In genomic region chrIII:1342488-1342887, ce11 we compare ENCODE assay signal across 4 worm cellular contexts.
TF ChIP-seq lines count a peak whose summit lies in the region.

Gene fbxa-26 (minus strand): TSS chrIII:1342522.

TF ChIP-seq in whole organism, L2 larva, 48 proteins besides CTCF, POLR2A, EP300 and RAD21:
- no peak for TF ChIP-seq zag-1 (tag; optimal IDR thresholded peaks at IDR 0.05; lab: Kevin White, UChicago)
- TF ChIP-seq fos-1 (tag; optimal IDR thresholded peaks at IDR 0.05; lab: Kevin White, UChicago) = peak; percentile 48

TF ChIP-seq in whole organism, L3 larva, 47 proteins besides CTCF, POLR2A, EP300 and RAD21:
- TF ChIP-seq elt-2 (tag; optimal IDR thresholded peaks at IDR 0.05; lab: Kevin White, UChicago) = peak; percentile 67
- TF ChIP-seq nhr-23 (tag; optimal IDR thresholded peaks at IDR 0.05; lab: Kevin White, UChicago) = no peak
- no peak for TF ChIP-seq hmg-11 (tag; optimal IDR thresholded peaks at IDR 0.05; lab: Kevin White, UChicago)
- no peak for TF ChIP-seq sea-2 (GFP tag; optimal IDR thresholded peaks at IDR 0.05; lab: Kevin White, UChicago)
- no peak for TF ChIP-seq fos-1 (tag; optimal IDR thresholded peaks at IDR 0.05; lab: Kevin White, UChicago)
- TF ChIP-seq elt-3 (tag; optimal IDR thresholded peaks at IDR 0.05; lab: Kevin White, UChicago) = no peak
- peak; percentile 20 for TF ChIP-seq pha-4 (tag; optimal IDR thresholded peaks at IDR 0.05; lab: Kevin White, UChicago)

TF ChIP-seq in whole organism, L4 larva, 104 proteins besides CTCF, POLR2A, EP300 and RAD21:
- peak; percentile 44 for TF ChIP-seq dve-1 (tag; optimal IDR thresholded peaks at IDR 0.05; lab: Kevin White, UChicago; ENCODE audit: insufficient read depth)
- TF ChIP-seq pha-4 (GFP tag; IDR thresholded peaks at IDR 0.05; lab: Robert Waterston, UW) = no peak
- TF ChIP-seq pha-4 (tag; optimal IDR thresholded peaks at IDR 0.05; lab: Kevin White, UChicago) = no peak
- peak; percentile 23 for TF ChIP-seq nhr-77 (tag; optimal IDR thresholded peaks at IDR 0.05; lab: Kevin White, UChicago)
- peak; percentile 35 for TF ChIP-seq nhr-28 (tag; optimal IDR thresholded peaks at IDR 0.05; lab: Kevin White, UChicago)
- no peak for TF ChIP-seq nhr-11 (tag; optimal IDR thresholded peaks at IDR 0.05; lab: Kevin White, UChicago)
- TF ChIP-seq set-16 (GFP tag; IDR thresholded peaks at IDR 0.05; lab: Robert Waterston, UW) = no peak
- TF ChIP-seq nhr-42 (GFP tag; IDR thresholded peaks at IDR 0.05; lab: Robert Waterston, UW) = no peak
- peak; percentile 55 for TF ChIP-seq pqm-1 (tag; optimal IDR thresholded peaks at IDR 0.05; lab: Kevin White, UChicago)
- no peak for TF ChIP-seq daf-16 (GFP tag; optimal IDR thresholded peaks at IDR 0.05; lab: Kevin White, UChicago)
- TF ChIP-seq daf-16 (tag; optimal IDR thresholded peaks at IDR 0.05; lab: Kevin White, UChicago) = peak; percentile 94
- TF ChIP-seq egl-43 (GFP tag; IDR thresholded peaks at IDR 0.05; lab: Robert Waterston, UW) = no peak

TF ChIP-seq in whole organism, young adult, 124 proteins besides CTCF, POLR2A, EP300 and RAD21:
- peak; percentile 55 for TF ChIP-seq nhr-80 (tag; optimal IDR thresholded peaks at IDR 0.05; lab: Kevin White, UChicago)
- TF ChIP-seq cebp-1 (GFP tag; IDR thresholded peaks at IDR 0.05; lab: Robert Waterston, UW) = peak; percentile 55; the same call in 1 of the 2 replicates
- TF ChIP-seq cebp-1 (tag; optimal IDR thresholded peaks at IDR 0.05; lab: Kevin White, UChicago) = peak; percentile 70
- TF ChIP-seq C06A6.2 (GFP tag; conservative IDR thresholded peaks at IDR 0.05; lab: Robert Waterston, UW) = no peak
- no peak for TF ChIP-seq lin-26 (GFP tag; IDR thresholded peaks at IDR 0.05; lab: Robert Waterston, UW)
- no peak for TF ChIP-seq gei-17 (GFP tag; optimal IDR thresholded peaks at IDR 0.05; lab: Kevin White, UChicago)
- TF ChIP-seq snpc-4 (GFP tag; optimal IDR thresholded peaks at IDR 0.05; lab: Kevin White, UChicago) = no peak
- no peak for TF ChIP-seq snpc-4 (tag; optimal IDR thresholded peaks at IDR 0.05; lab: Kevin White, UChicago)
- TF ChIP-seq unc-62 (GFP tag; optimal IDR thresholded peaks at IDR 0.05; lab: Kevin White, UChicago) = peak; percentile 0
- TF ChIP-seq let-526 (GFP tag; IDR thresholded peaks at IDR 0.05; lab: Robert Waterston, UW) = no peak
- TF ChIP-seq F33H1.4 (GFP tag; IDR thresholded peaks at IDR 0.05; lab: Robert Waterston, UW) = no peak
- TF ChIP-seq K12H6.12 (tag; optimal IDR thresholded peaks at IDR 0.05; lab: Kevin White, UChicago) = no peak
- TF ChIP-seq sptf-2 (GFP tag; optimal IDR thresholded peaks at IDR 0.05; lab: Kevin White, UChicago) = no peak
- no peak for TF ChIP-seq lin-35 (GFP tag; optimal IDR thresholded peaks at IDR 0.05; lab: Kevin White, UChicago)
- no peak for TF ChIP-seq F39B2.1 (GFP tag; IDR thresholded peaks at IDR 0.05; lab: Robert Waterston, UW)
- TF ChIP-seq ceh-40 (GFP tag; IDR thresholded peaks at IDR 0.05; lab: Robert Waterston, UW) = no peak
- TF ChIP-seq madf-10 (tag; optimal IDR thresholded peaks at IDR 0.05; lab: Kevin White, UChicago) = no peak
